Fruit fly (Drosophila melanogaster) whole organism, embryonic: Measurements from ENCODE around the gene CG14072.

ENCODE experiments used
- ATbp ChIP-seq: fragments of 200-800 bp; sonication (Bioruptor generic); optimal IDR thresholded peaks from 2 replicates; lab custom pipeline; 2017; ENCODE audit warnings: missing biosample characterization, mild to moderate bottlenecking, missing genetic modification characterization, missing genetic modification reagents
- Awh ChIP-seq: fragments of 200-800 bp; sonication (Bioruptor generic); IDR thresholded peaks from 2 replicates; pipeline ENCODE4, ENCODE4 v1.3.6; 2022; ENCODE audit warnings: missing biosample characterization, missing genetic modification characterization
- CG10147 ChIP-seq: fragments of 200-800 bp; sonication (Bioruptor generic); optimal IDR thresholded peaks from 2 replicates; lab custom pipeline; 2019; ENCODE audit warnings: missing biosample characterization, mild to moderate bottlenecking, missing genetic modification characterization, moderate library complexity
- CG10431 ChIP-seq: fragments of 200-800 bp; sonication (Bioruptor generic); optimal IDR thresholded peaks from 3 replicates; lab custom pipeline; 2018; ENCODE audit warnings: missing biosample characterization, mild to moderate bottlenecking, missing genetic modification characterization
- CG10462 ChIP-seq: fragments of 200-800 bp; sonication (Bioruptor generic); optimal IDR thresholded peaks from 2 replicates; lab custom pipeline; 2016; ENCODE audit warnings: missing biosample characterization, missing genetic modification characterization
- CG10565 ChIP-seq: fragments of 200-800 bp; sonication (Bioruptor generic); optimal IDR thresholded peaks from 3 replicates; lab custom pipeline; 2016; ENCODE audit warnings: missing biosample characterization, mild to moderate bottlenecking, missing genetic modification characterization
- CG11085 ChIP-seq: fragments of 200-800 bp; sonication (Bioruptor generic); IDR thresholded peaks from 2 replicates; pipeline ENCODE4 v1.3.6; 2022; ENCODE audit warnings: missing biosample characterization, missing genetic modification characterization
- CG12219 ChIP-seq: fragments of 200-800 bp; sonication (Bioruptor generic); optimal IDR thresholded peaks from 3 replicates; lab custom pipeline; 2018; ENCODE audit warnings: missing biosample characterization, mild to moderate bottlenecking, missing genetic modification characterization
- CG12236 ChIP-seq: fragments of 200-800 bp; sonication (Bioruptor generic); optimal IDR thresholded peaks from 2 replicates; lab custom pipeline; 2016; ENCODE audit warnings: missing biosample characterization, missing genetic modification characterization
- CG12744 ChIP-seq: fragments of 200-800 bp; sonication (Bioruptor generic); optimal IDR thresholded peaks from 2 replicates; lab custom pipeline; 2016; ENCODE audit warnings: missing biosample characterization, missing genetic modification characterization
- CG14710 ChIP-seq: fragments of 200-800 bp; sonication (Bioruptor generic); optimal IDR thresholded peaks from 3 replicates; lab custom pipeline; 2019; ENCODE audit warnings: missing biosample characterization, mild to moderate bottlenecking, missing genetic modification characterization, moderate library complexity
- CG2120 ChIP-seq: fragments of 200-800 bp; sonication (Bioruptor generic); optimal IDR thresholded peaks from 3 replicates; lab custom pipeline; 2016; ENCODE audit warnings: missing biosample characterization, missing genetic modification characterization
- CG31365 ChIP-seq: fragments of 200-800 bp; sonication (Bioruptor generic); optimal IDR thresholded peaks from 2 replicates; lab custom pipeline; 2018; ENCODE audit warnings: missing biosample characterization, mild to moderate bottlenecking, missing genetic modification characterization
- CG3163 ChIP-seq: fragments of 200-800 bp; sonication (Bioruptor generic); optimal IDR thresholded peaks from 3 replicates; lab custom pipeline; 2016; ENCODE audit warnings: missing biosample characterization, missing genetic modification characterization
- CG4360 ChIP-seq: fragments of 200-800 bp; sonication (Bioruptor generic); IDR thresholded peaks from 2 replicates; pipeline ENCODE4 v1.3.6; 2022; ENCODE audit warnings: missing biosample characterization, missing genetic modification characterization
- CG6272 ChIP-seq: fragments of 200-800 bp; sonication (Bioruptor generic); IDR thresholded peaks from 2 replicates; pipeline ENCODE4 v1.3.6; 2022; ENCODE audit warnings: missing biosample characterization, missing genetic modification characterization
- CG7786 ChIP-seq: fragments of 200-800 bp; sonication (Bioruptor generic); optimal IDR thresholded peaks from 2 replicates; lab custom pipeline; 2016; ENCODE audit warnings: missing biosample characterization, missing genetic modification characterization
- Dbx ChIP-seq: fragments of 200-800 bp; sonication (Bioruptor generic); IDR thresholded peaks from 3 replicates; pipeline ENCODE4 v1.3.6; 2022; ENCODE audit warnings: missing biosample characterization, missing genetic modification characterization
- Dek ChIP-seq: fragments of 200-800 bp; sonication (Bioruptor generic); optimal IDR thresholded peaks from 3 replicates; lab custom pipeline; 2019; ENCODE audit warnings: missing biosample characterization, mild to moderate bottlenecking, missing genetic modification characterization, moderate library complexity
- Doc3 ChIP-seq: fragments of 200-800 bp; sonication (Bioruptor generic); IDR thresholded peaks from 3 replicates; pipeline ENCODE4 v1.3.6; 2022; ENCODE audit warnings: missing biosample characterization, missing genetic modification characterization; ENCODE audit not compliant: partially characterized antibody
- HHEX ChIP-seq: fragments of 200-800 bp; sonication (Bioruptor generic); optimal IDR thresholded peaks from 3 replicates; lab custom pipeline; 2017; ENCODE audit warnings: missing biosample characterization, mild to moderate bottlenecking, missing genetic modification characterization, missing genetic modification reagents
- Hr3 ChIP-seq: fragments of 200-800 bp; sonication (Bioruptor generic); optimal IDR thresholded peaks from 3 replicates; lab custom pipeline; 2016; ENCODE audit warnings: missing biosample characterization, missing genetic modification characterization
- Lim3 ChIP-seq: fragments of 200-800 bp; sonication (Bioruptor generic); IDR thresholded peaks from 2 replicates; pipeline ENCODE4 v1.3.6; 2022; ENCODE audit warnings: missing biosample characterization, missing genetic modification characterization
- MESR4 ChIP-seq: fragments of 200-800 bp; sonication (Bioruptor generic); optimal IDR thresholded peaks from 2 replicates; lab custom pipeline; 2018; ENCODE audit warnings: missing biosample characterization, mild to moderate bottlenecking, missing genetic modification characterization, moderate library complexity
- Nf-YA ChIP-seq: fragments of 200-800 bp; sonication (Bioruptor generic); IDR thresholded peaks from 2 replicates; pipeline ENCODE4 v1.3.6; 2022; ENCODE audit warnings: missing biosample characterization, missing genetic modification characterization
- NfI ChIP-seq: fragments of 200-800 bp; sonication (Bioruptor generic); optimal IDR thresholded peaks from 3 replicates; lab custom pipeline; 2018; ENCODE audit warnings: missing biosample characterization, mild to moderate bottlenecking, missing genetic modification characterization, moderate library complexity
- Opbp ChIP-seq: fragments of 200-800 bp; sonication (Bioruptor generic); IDR thresholded peaks from 3 replicates; pipeline ENCODE4 v1.3.6; 2022; ENCODE audit warnings: missing biosample characterization, missing genetic modification characterization; ENCODE audit not compliant: partially characterized antibody
- Ravus ChIP-seq: fragments of 200-800 bp; sonication (Bioruptor generic); IDR thresholded peaks from 2 replicates; pipeline ENCODE4 v1.3.6; 2022; ENCODE audit warnings: missing biosample characterization, missing genetic modification characterization
- Sox100B ChIP-seq: fragments of 200-800 bp; sonication (Bioruptor generic); optimal IDR thresholded peaks from 3 replicates; lab custom pipeline; 2018; ENCODE audit warnings: missing biosample characterization, mild to moderate bottlenecking, missing genetic modification characterization
- Sry-δ ChIP-seq: fragments of 200-800 bp; sonication (Bioruptor generic); optimal IDR thresholded peaks from 2 replicates; lab custom pipeline; 2016; ENCODE audit warnings: missing biosample characterization, missing genetic modification characterization
- Stat92E ChIP-seq, 3 experiments: fragments of >200 bp in 2 of 3; fragments of 200-800 bp in 1 of 3; sonication (Bioruptor generic) in 1 of 3; optimal IDR thresholded peaks; 2 replicates each; lab custom pipeline; 2017 to 2019; ENCODE audit warnings: missing biosample characterization in 3 of 3, missing genetic modification characterization in 3 of 3, mild to moderate bottlenecking in 1 of 3, moderate library complexity in 1 of 3
- Tbp ChIP-seq: fragments of >200 bp; optimal IDR thresholded peaks from 2 replicates; lab custom pipeline; 2018; ENCODE audit warnings: missing biosample characterization, missing genetic modification characterization
- Xrp1 ChIP-seq: fragments of 200-800 bp; sonication (Bioruptor generic); IDR thresholded peaks from 2 replicates; pipeline ENCODE4 v1.3.6; 2022; ENCODE audit warnings: missing biosample characterization, missing genetic modification characterization
- abd-A ChIP-seq: fragments of 200-800 bp; sonication (Bioruptor generic); optimal IDR thresholded peaks from 3 replicates; lab custom pipeline; 2019; ENCODE audit warnings: missing biosample characterization, mild to moderate bottlenecking, missing genetic modification characterization, moderate library complexity
- ara ChIP-seq: fragments of 200-800 bp; sonication (Bioruptor generic); IDR thresholded peaks from 2 replicates; pipeline ENCODE4 v1.3.6; 2022; ENCODE audit warnings: missing biosample characterization, missing genetic modification characterization
- bsh ChIP-seq, 2 experiments: fragments of 200-800 bp; sonication (Bioruptor generic); optimal IDR thresholded peaks; 2 replicates each; lab custom pipeline; 2017 to 2018; ENCODE audit warnings: mild to moderate bottlenecking in 2 of 2, missing biosample characterization in 2 of 2, missing genetic modification characterization in 2 of 2, moderate library complexity in 1 of 2
- chm ChIP-seq: fragments of 200-800 bp; sonication (Bioruptor generic); IDR thresholded peaks from 2 replicates; pipeline ENCODE4 v1.3.6; 2022; ENCODE audit warnings: missing biosample characterization, missing genetic modification characterization
- dimm ChIP-seq: fragments of 200-800 bp; sonication (Bioruptor generic); IDR thresholded peaks from 2 replicates; pipeline ENCODE4 v1.3.6; 2022; ENCODE audit warnings: missing biosample characterization, missing genetic modification characterization
- fd3F ChIP-seq: fragments of 200-800 bp; sonication (Bioruptor generic); optimal IDR thresholded peaks from 2 replicates; lab custom pipeline; 2018; ENCODE audit warnings: missing biosample characterization, mild to moderate bottlenecking, missing genetic modification characterization, moderate library complexity
- h ChIP-seq: fragments of >200 bp; optimal IDR thresholded peaks from 2 replicates; lab custom pipeline; 2017
- lola ChIP-seq, 3 experiments: fragments of >200 bp in 2 of 3; fragments of 200-800 bp in 1 of 3; sonication (Bioruptor generic) in 1 of 3; optimal IDR thresholded peaks; 2 replicates each; lab custom pipeline; 2017 to 2019; ENCODE audit warnings: missing biosample characterization in 3 of 3, missing genetic modification characterization in 3 of 3, mild to moderate bottlenecking in 1 of 3, moderate library complexity in 1 of 3
- oc ChIP-seq: fragments of 200-800 bp; sonication (Bioruptor generic); optimal IDR thresholded peaks from 2 replicates; lab custom pipeline; 2018; ENCODE audit warnings: missing biosample characterization, mild to moderate bottlenecking, missing genetic modification characterization, moderate library complexity
- peb ChIP-seq: fragments of 200-800 bp; sonication (Bioruptor generic); IDR thresholded peaks from 2 replicates; pipeline ENCODE4 v1.3.6; 2022; ENCODE audit warnings: missing biosample characterization, missing genetic modification characterization
- seq ChIP-seq: fragments of 200-800 bp; sonication (Bioruptor generic); IDR thresholded peaks from 2 replicates; pipeline ENCODE4 v1.3.6; 2022; ENCODE audit warnings: missing biosample characterization, missing genetic modification characterization
- sima ChIP-seq: fragments of 200-800 bp; sonication (Bioruptor generic); optimal IDR thresholded peaks from 2 replicates; lab custom pipeline; 2016; ENCODE audit warnings: missing biosample characterization, missing genetic modification characterization
- slp2 ChIP-seq: fragments of 200-800 bp; sonication (Bioruptor generic); optimal IDR thresholded peaks from 2 replicates; lab custom pipeline; 2016; ENCODE audit warnings: missing biosample characterization, missing genetic modification characterization
- so ChIP-seq: fragments of 200-800 bp; sonication (Bioruptor generic); IDR thresholded peaks from 3 replicates; pipeline ENCODE4 v1.3.6; 2022; ENCODE audit warnings: missing biosample characterization, missing genetic modification characterization
- sug ChIP-seq: fragments of 200-800 bp; optimal IDR thresholded peaks from 2 replicates; lab custom pipeline; 2019; ENCODE audit warnings: missing biosample characterization, mild to moderate bottlenecking, missing genetic modification characterization, moderate library complexity
- tna ChIP-seq: fragments of 200-800 bp; sonication (Bioruptor generic); IDR thresholded peaks from 2 replicates; pipeline ENCODE4 v1.3.6; 2022; ENCODE audit warnings: missing biosample characterization, missing genetic modification characterization; ENCODE audit not compliant: partially characterized antibody
- twi ChIP-seq: fragments of 200-800 bp; optimal IDR thresholded peaks from 2 replicates; lab custom pipeline; 2019; ENCODE audit warnings: missing biosample characterization, mild to moderate bottlenecking, missing genetic modification characterization, moderate library complexity
- vfl ChIP-seq: fragments of 200-800 bp; sonication (Bioruptor generic); optimal IDR thresholded peaks from 2 replicates; lab custom pipeline; 2016; ENCODE audit warnings: missing biosample characterization, missing genetic modification characterization

Gene CG14072

dm6 chr2L:10987370-10987853, 51.0 kb downstream of the CG14072 start, which contains the start of the genes piwi and CG12253 (continued):
- TF ChIP-seq CG10462 (peak; percentile 8), Tbp (GFP tag; lab: Kevin White, UChicago) (no peak), Sox100B (GFP tag; lab: Kevin White, UChicago) (peak; percentile 68), bsh (GFP tag; optimal IDR thresholded peaks at IDR 0.05; lab: Kevin White, UChicago) (peak in 1 of 2 experiments; percentile 85), ara (GFP tag; lab: Robert Waterston, UW) (no peak), seq (GFP tag; lab: Robert Waterston, UW) (0 out of 2 replicates have a peak, but pooled peaks have one; percentile 35), Dek (tag; lab: Kevin White, UChicago) (no peak), CG10565 (GFP tag; lab: Kevin White, UChicago) (no peak), vfl (GFP tag; lab: Kevin White, UChicago) (no peak), slp2 (GFP tag; lab: Kevin White, UChicago) (no peak), CG6272 (GFP tag; lab: Robert Waterston, UW) (no peak), so (GFP tag; lab: Robert Waterston, UW) (no peak), NfI (peak; percentile 71), Sry-δ (GFP tag; lab: Kevin White, UChicago) (no peak), MESR4 (GFP tag; lab: Kevin White, UChicago) (no peak), Stat92E (GFP tag; optimal IDR thresholded peaks at IDR 0.05; lab: Kevin White, UChicago) (no peak), tna (no peak), CG12219 (no peak), peb (GFP tag; lab: Robert Waterston, UW) (no peak), ATbp (GFP tag; lab: Kevin White, UChicago) (no peak), sima (GFP tag; lab: Kevin White, UChicago) (no peak), CG2120 (GFP tag; lab: Kevin White, UChicago) (peak; percentile 76), CG10431 (GFP tag; lab: Kevin White, UChicago) (no peak), CG12236 (GFP tag; lab: Kevin White, UChicago) (no peak), Opbp (no peak), CG4360 (GFP tag; lab: Robert Waterston, UW) (no peak), Doc3 (GFP tag; lab: Robert Waterston, UW) (no peak), Ravus (GFP tag; lab: Robert Waterston, UW) (no peak), CG10147 (GFP tag; lab: Kevin White, UChicago) (no peak), chm (GFP tag; lab: Robert Waterston, UW) (0 out of 2 replicates have a peak, but pooled peaks have one; percentile 34), Dbx (peak; percentile 69; the same call in 2 of the 3 replicates), h (no peak), CG3163 (GFP tag; lab: Kevin White, UChicago) (no peak), Awh (GFP tag; lab: Robert Waterston, UW) (no peak), HHEX (GFP tag; lab: Kevin White, UChicago) (no peak), CG14710 (tag; lab: Kevin White, UChicago) (peak; percentile 59), abd-A (tag; lab: Kevin White, UChicago) (no peak), Xrp1 (GFP tag; lab: Robert Waterston, UW) (peak; percentile 27; the same call in 1 of the 2 replicates), Hr3 (GFP tag; lab: Kevin White, UChicago) (peak; percentile 84), CG11085 (no peak), sug (tag; lab: Kevin White, UChicago) (peak; percentile 56), oc (tag; lab: Kevin White, UChicago) (no peak), CG7786 (GFP tag; lab: Kevin White, UChicago) (no peak), dimm (GFP tag; lab: Robert Waterston, UW) (no peak), CG31365 (tag; lab: Kevin White, UChicago) (no peak), twi (tag; lab: Kevin White, UChicago) (peak; percentile 69), Nf-YA (peak; percentile 55), CG12744 (GFP tag; lab: Kevin White, UChicago) (no peak), fd3F (peak; percentile 85), Lim3 (GFP tag; lab: Robert Waterston, UW) (0 out of 2 replicates have a peak, but pooled peaks have one; percentile 11), lola (GFP tag; optimal IDR thresholded peaks at IDR 0.05; lab: Kevin White, UChicago) (peak in 1 of 3 experiments; percentile 88)
